Worm (Caenorhabditis elegans) whole organism, young adult: ENCODE data around the gene Y94H6A.3.

ENCODE experiments used
- C06A6.2 ChIP-seq: fragments of 200-800 bp; sonication (Bioruptor generic); conservative IDR thresholded peaks from 2 replicates; pipeline ENCODE4 v1.3.6; 2022; ENCODE audit warnings: missing genetic modification characterization, missing compliant biosample characterization
- D2030.7 ChIP-seq: fragments of 200-800 bp; sonication (Bioruptor generic); IDR thresholded peaks from 2 replicates; pipeline ENCODE4 v1.3.6; 2022; ENCODE audit warnings: missing genetic modification reagents, missing genetic modification characterization, missing compliant biosample characterization
- F22D6.2 ChIP-seq: sonication (generic microtip); optimal IDR thresholded peaks from 2 replicates; lab custom pipeline; 2016; ENCODE audit warnings: mild to moderate bottlenecking, missing genetic modification characterization, missing compliant biosample characterization
- F23B12.7 ChIP-seq: sonication (generic microtip); optimal IDR thresholded peaks from 2 replicates; lab custom pipeline; 2017; ENCODE audit warnings: missing genetic modification characterization, mild to moderate bottlenecking, missing compliant biosample characterization, antibody characterized with exemption, moderate library complexity; ENCODE audit not compliant: insufficient read depth
- F37B4.10 ChIP-seq: fragments of 200-800 bp; sonication (Bioruptor generic); IDR thresholded peaks from 2 replicates; pipeline ENCODE4 v1.3.6; 2022; ENCODE audit warnings: missing genetic modification characterization, missing compliant biosample characterization
- F39B2.1 ChIP-seq: fragments of 200-800 bp; sonication (Bioruptor generic); IDR thresholded peaks from 2 replicates; pipeline ENCODE4 v1.3.6; 2022; ENCODE audit warnings: missing genetic modification reagents, missing genetic modification characterization, missing compliant biosample characterization
- F49E8.2 ChIP-seq: sonication (generic microtip); optimal IDR thresholded peaks from 3 replicates; lab custom pipeline; 2017; ENCODE audit warnings: missing genetic modification characterization, mild to moderate bottlenecking, missing compliant biosample characterization, antibody characterized with exemption, moderate library complexity; ENCODE audit not compliant: insufficient read depth
- F57A8.1 ChIP-seq: fragments of 200-800 bp; sonication (Bioruptor generic); optimal IDR thresholded peaks from 2 replicates; lab custom pipeline; 2018; ENCODE audit warnings: mild to moderate bottlenecking, missing genetic modification characterization, moderate library complexity, missing compliant biosample characterization
- Y53G8AR.9 ChIP-seq: fragments of 200-800 bp; sonication (Bioruptor generic); conservative IDR thresholded peaks from 2 replicates; pipeline ENCODE4 v1.3.6; 2022; ENCODE audit warnings: missing genetic modification reagents, missing genetic modification characterization, missing compliant biosample characterization
- athp-1 ChIP-seq: sonication (generic microtip); optimal IDR thresholded peaks from 2 replicates; lab custom pipeline; 2017; ENCODE audit warnings: mild to moderate bottlenecking, missing genetic modification characterization, missing compliant biosample characterization
- attf-3 ChIP-seq: fragments of 200-800 bp; sonication (Bioruptor generic); conservative IDR thresholded peaks from 2 replicates; pipeline ENCODE4 v1.3.6; 2022; ENCODE audit warnings: missing genetic modification reagents, missing genetic modification characterization, missing compliant biosample characterization
- cebp-1 ChIP-seq, 2 experiments: fragments of 200-800 bp in 1 of 2; sonication (Bioruptor generic) in 1 of 2; sonication (generic microtip) in 1 of 2; IDR thresholded peaks in 1 of 2; optimal IDR thresholded peaks in 1 of 2; 2 replicates each; pipeline versions ENCODE4 v1.3.6 to Lab custom; 2017 to 2022; ENCODE audit warnings: missing compliant biosample characterization in 2 of 2, missing genetic modification characterization in 2 of 2, mild to moderate bottlenecking in 1 of 2, missing genetic modification reagents in 1 of 2, moderate library complexity in 1 of 2
- ceh-79 ChIP-seq: sonication (generic microtip); optimal IDR thresholded peaks from 2 replicates; lab custom pipeline; 2017; ENCODE audit warnings: mild to moderate bottlenecking, missing genetic modification characterization, missing compliant biosample characterization
- ceh-91 ChIP-seq: fragments of 200-800 bp; sonication (Bioruptor generic); IDR thresholded peaks from 2 replicates; pipeline ENCODE4 v1.3.6; 2022; ENCODE audit warnings: missing genetic modification reagents, missing genetic modification characterization, missing compliant biosample characterization
- efl-1 ChIP-seq: fragments of 150-350 bp; optimal IDR thresholded peaks from 2 replicates; lab custom pipeline; 2014; ENCODE audit warnings: missing biosample characterization, missing genetic modification reagents, missing genetic modification characterization
- ets-4 ChIP-seq: fragments of 200-800 bp; sonication (Bioruptor generic); optimal IDR thresholded peaks from 2 replicates; lab custom pipeline; 2018; ENCODE audit warnings: mild to moderate bottlenecking, missing genetic modification characterization, missing compliant biosample characterization
- hlh-26 ChIP-seq: fragments of 200-800 bp; sonication (Bioruptor generic); conservative IDR thresholded peaks from 2 replicates; pipeline ENCODE4 v1.3.6; 2022; ENCODE audit warnings: missing genetic modification reagents, missing genetic modification characterization, missing compliant biosample characterization
- hrde-1 ChIP-seq: sonication (generic microtip); optimal IDR thresholded peaks from 2 replicates; lab custom pipeline; 2016; ENCODE audit warnings: missing genetic modification characterization, mild to moderate bottlenecking, missing compliant biosample characterization, moderate library complexity, missing genotype, missing genetic modification reagents, borderline replicate concordance
- let-607 ChIP-seq, 2 experiments: fragments of 200-800 bp in 1 of 2; sonication (Bioruptor generic) in 1 of 2; sonication (generic microtip) in 1 of 2; optimal IDR thresholded peaks; 2 replicates each; lab custom pipeline; 2016 to 2018; ENCODE audit warnings: mild to moderate bottlenecking in 2 of 2, missing compliant biosample characterization in 2 of 2, missing genetic modification characterization in 2 of 2, moderate library complexity in 2 of 2, missing genotype in 1 of 2
- lin-26 ChIP-seq: fragments of 200-800 bp; sonication (Bioruptor generic); IDR thresholded peaks from 2 replicates; pipeline ENCODE4 v1.3.6; 2022; ENCODE audit warnings: missing genetic modification reagents, missing genetic modification characterization, missing compliant biosample characterization
- lin-40 ChIP-seq: sonication (generic microtip); optimal IDR thresholded peaks from 2 replicates; lab custom pipeline; 2016; ENCODE audit warnings: missing genetic modification characterization, mild to moderate bottlenecking, missing compliant biosample characterization, missing genotype, missing genetic modification reagents
- lsl-1 ChIP-seq: fragments of 200-800 bp; sonication (Bioruptor generic); optimal IDR thresholded peaks from 2 replicates; lab custom pipeline; 2018; ENCODE audit warnings: mild to moderate bottlenecking, missing genetic modification characterization, moderate library complexity, missing compliant biosample characterization
- lsy-27 ChIP-seq: sonication (generic microtip); optimal IDR thresholded peaks from 2 replicates; lab custom pipeline; 2017; ENCODE audit warnings: missing genetic modification characterization, mild to moderate bottlenecking, missing compliant biosample characterization, antibody characterized with exemption, missing genotype, borderline replicate concordance; ENCODE audit not compliant: insufficient read depth
- madf-10 ChIP-seq: sonication (generic microtip); optimal IDR thresholded peaks from 2 replicates; lab custom pipeline; 2016; ENCODE audit warnings: mild to moderate bottlenecking, missing genetic modification characterization, missing compliant biosample characterization
- mel-28 ChIP-seq: sonication (generic microtip); optimal IDR thresholded peaks from 2 replicates; lab custom pipeline; 2016; ENCODE audit warnings: borderline replicate concordance, mild to moderate bottlenecking, missing genetic modification characterization, missing compliant biosample characterization
- mes-4 ChIP-seq: sonication (generic microtip); optimal IDR thresholded peaks from 2 replicates; lab custom pipeline; 2016; ENCODE audit warnings: missing genotype, missing genetic modification characterization, missing compliant biosample characterization
- nfyb-1 ChIP-seq: fragments of 200-800 bp; sonication (Bioruptor generic); IDR thresholded peaks from 2 replicates; pipeline ENCODE4 v1.3.6; 2022; ENCODE audit warnings: missing genetic modification reagents, missing genetic modification characterization, missing compliant biosample characterization
- nhr-80 ChIP-seq: sonication (generic microtip); optimal IDR thresholded peaks from 2 replicates; lab custom pipeline; 2016; ENCODE audit warnings: missing genetic modification characterization, missing compliant biosample characterization
- pha-4 ChIP-seq: fragments of 150-350 bp; sonication (generic microtip); optimal IDR thresholded peaks from 2 replicates; lab custom pipeline; 2014; ENCODE audit warnings: missing biosample characterization, missing genetic modification reagents, missing genetic modification characterization
- rcor-1 ChIP-seq: fragments of 200-800 bp; sonication (Bioruptor generic); IDR thresholded peaks from 2 replicates; pipeline ENCODE4 v1.3.6; 2022; ENCODE audit warnings: missing genetic modification reagents, missing genetic modification characterization, missing compliant biosample characterization
- repo-1 ChIP-seq: sonication (generic microtip); optimal IDR thresholded peaks from 2 replicates; lab custom pipeline; 2017; ENCODE audit warnings: mild to moderate bottlenecking, missing genetic modification characterization, missing compliant biosample characterization
- rpc-1 ChIP-seq, 2 experiments: fragments of 150-350 bp in 1 of 2; sonication (generic microtip) in 1 of 2; optimal IDR thresholded peaks; 2 replicates each; lab custom pipeline; 2014 to 2018; ENCODE audit warnings: missing biosample characterization in 1 of 2, missing genetic modification characterization in 1 of 2, missing genetic modification reagents in 1 of 2, missing genotype in 1 of 2
- sdz-38 ChIP-seq: sonication (generic microtip); optimal IDR thresholded peaks from 2 replicates; lab custom pipeline; 2016; ENCODE audit warnings: missing genotype, missing genetic modification characterization, missing compliant biosample characterization
- snpc-1.1 ChIP-seq: sonication (generic microtip); optimal IDR thresholded peaks from 2 replicates; lab custom pipeline; 2017; ENCODE audit warnings: missing genetic modification characterization, mild to moderate bottlenecking, missing compliant biosample characterization, antibody characterized with exemption, moderate library complexity, missing genotype, missing genetic modification reagents; ENCODE audit not compliant: insufficient read depth
- sptf-2 ChIP-seq: fragments of 200-800 bp; sonication (Bioruptor generic); optimal IDR thresholded peaks from 2 replicates; lab custom pipeline; 2018; ENCODE audit warnings: mild to moderate bottlenecking, missing genetic modification characterization, missing compliant biosample characterization
- xnd-1 ChIP-seq: sonication (generic microtip); optimal IDR thresholded peaks from 2 replicates; lab custom pipeline; 2016; ENCODE audit warnings: missing genotype, missing genetic modification reagents, missing genetic modification characterization, missing compliant biosample characterization
- zim-3 ChIP-seq: sonication (generic microtip); optimal IDR thresholded peaks from 2 replicates; lab custom pipeline; 2017; ENCODE audit warnings: mild to moderate bottlenecking, missing genetic modification characterization, moderate library complexity, missing compliant biosample characterization
- ztf-26 ChIP-seq: sonication (generic microtip); optimal IDR thresholded peaks from 2 replicates; lab custom pipeline; 2017; ENCODE audit warnings: missing genetic modification characterization, missing compliant biosample characterization

Gene Y94H6A.3

ce11 chrIV:2657307-2657706 is 19.0 kb upstream of the Y94H6A.3 start (continued):
- TF ChIP-seq attf-3 (peak; percentile 36; the same call in 1 of the 2 replicates), pha-4 (tag; lab: Kevin White, UChicago) (no peak), rpc-1 (optimal IDR thresholded peaks at IDR 0.05; lab: Kevin White, UChicago) (peak; percentile 76), rpc-1 (tag; optimal IDR thresholded peaks at IDR 0.05; lab: Kevin White, UChicago) (peak; percentile 86), F39B2.1 (GFP tag; lab: Robert Waterston, UW) (no peak), mes-4 (tag; lab: Kevin White, UChicago) (peak; percentile 16), madf-10 (tag; lab: Kevin White, UChicago) (peak; percentile 38), xnd-1 (tag; lab: Kevin White, UChicago) (no peak), sdz-38 (no peak), let-607 (tag; optimal IDR thresholded peaks at IDR 0.05; lab: Kevin White, UChicago) (peak in 1 of 2 experiments; percentile 32), ceh-79 (tag; lab: Kevin White, UChicago) (no peak), zim-3 (tag; lab: Kevin White, UChicago) (no peak), lin-40 (tag; lab: Kevin White, UChicago) (no peak), F22D6.2 (tag; lab: Kevin White, UChicago) (no peak), repo-1 (tag; lab: Kevin White, UChicago) (peak; percentile 37), F23B12.7 (no peak), D2030.7 (GFP tag; lab: Robert Waterston, UW) (peak; percentile 66), nfyb-1 (peak; percentile 79), athp-1 (tag; lab: Kevin White, UChicago) (peak; percentile 60), F37B4.10 (GFP tag; lab: Robert Waterston, UW) (no peak), cebp-1 (GFP tag; IDR thresholded peaks at IDR 0.05; lab: Robert Waterston, UW) (no peak), cebp-1 (tag; optimal IDR thresholded peaks at IDR 0.05; lab: Kevin White, UChicago) (peak; percentile 51), rcor-1 (GFP tag; lab: Robert Waterston, UW) (0 out of 2 replicates have a peak, but pooled peaks have one; percentile 28), ztf-26 (tag; lab: Kevin White, UChicago) (no peak), ets-4 (no peak), F49E8.2 (tag; lab: Kevin White, UChicago) (peak; percentile 47), mel-28 (tag; lab: Kevin White, UChicago) (no peak), hlh-26 (GFP tag; lab: Robert Waterston, UW) (no peak), snpc-1.1 (tag; lab: Kevin White, UChicago) (no peak), nhr-80 (tag; lab: Kevin White, UChicago) (no peak), Y53G8AR.9 (GFP tag; lab: Robert Waterston, UW) (0 out of 2 replicates have a peak, but pooled peaks have one; percentile 22), C06A6.2 (no peak), sptf-2 (peak; percentile 42), lin-26 (GFP tag; lab: Robert Waterston, UW) (peak; percentile 92), hrde-1 (tag; lab: Kevin White, UChicago) (no peak), ceh-91 (no peak), efl-1 (GFP tag; lab: Kevin White, UChicago) (no peak), F57A8.1 (no peak), lsl-1 (GFP tag; lab: Kevin White, UChicago) (peak; percentile 24), lsy-27 (tag; lab: Kevin White, UChicago) (no peak)
